Worm (Caenorhabditis elegans) whole organism, late embryonic: ENCODE results near the gene W06D11.5.

Experiments
- K09A11.1 ChIP-seq: sonication (generic microtip); optimal IDR thresholded peaks from 2 replicates; lab custom pipeline; 2017; ENCODE audit warnings: antibody characterized with exemption, mild to moderate bottlenecking, missing genetic modification characterization, missing compliant biosample characterization; ENCODE audit not compliant: insufficient read depth
- ama-1 ChIP-seq: fragments of 150-350 bp; optimal IDR thresholded peaks from 2 replicates; lab custom pipeline; 2014
- ceh-2 ChIP-seq: sonication (generic microtip); optimal IDR thresholded peaks from 2 replicates; lab custom pipeline; 2016; ENCODE audit warnings: missing genotype, missing genetic modification characterization, missing compliant biosample characterization
- ceh-45 ChIP-seq: fragments of 200-800 bp; sonication (Bioruptor generic); IDR thresholded peaks from 2 replicates; pipeline ENCODE4 v1.3.6; 2022; ENCODE audit warnings: missing genetic modification reagents, missing genetic modification characterization, missing compliant biosample characterization
- dve-1 ChIP-seq: sonication (generic microtip); optimal IDR thresholded peaks from 2 replicates; lab custom pipeline; 2017; ENCODE audit warnings: antibody characterized with exemption, mild to moderate bottlenecking, missing genetic modification characterization, missing compliant biosample characterization
- elt-4 ChIP-seq: sonication (generic microtip); optimal IDR thresholded peaks from 2 replicates; lab custom pipeline; 2016; ENCODE audit warnings: missing genetic modification characterization, missing compliant biosample characterization
- fkh-10 ChIP-seq: fragments of 150-350 bp; optimal IDR thresholded peaks from 2 replicates; lab custom pipeline; 2014; ENCODE audit warnings: missing biosample characterization, missing genetic modification reagents, missing genetic modification characterization
- odd-2 ChIP-seq: sonication (generic microtip); optimal IDR thresholded peaks from 2 replicates; lab custom pipeline; 2017; ENCODE audit warnings: antibody characterized with exemption, mild to moderate bottlenecking, missing genetic modification characterization, missing compliant biosample characterization
- tbx-2 ChIP-seq: sonication (generic microtip); optimal IDR thresholded peaks from 2 replicates; lab custom pipeline; 2016; ENCODE audit warnings: missing genetic modification characterization, missing compliant biosample characterization

DNA sequence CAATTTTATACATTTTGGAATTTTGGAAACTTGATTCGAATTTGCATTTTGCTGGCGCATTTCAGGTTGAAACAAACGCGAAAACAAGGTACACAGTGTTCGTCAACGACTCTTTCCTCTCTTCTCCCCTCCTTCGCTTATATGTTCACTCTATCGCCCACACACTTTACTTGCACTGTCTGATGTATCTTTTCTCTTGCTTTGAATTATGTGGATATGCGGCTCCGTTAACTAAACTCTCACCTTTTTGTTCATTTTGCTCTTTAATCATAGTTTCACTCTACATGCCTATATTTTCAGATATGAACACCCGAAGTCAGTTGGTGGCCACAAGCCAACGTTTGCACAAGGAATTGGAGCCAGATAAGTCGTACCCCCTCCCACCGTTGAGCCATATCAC, 5.7 kb upstream of the W06D11.5 start, which contains the start of gene W06D11.1:
- no peak for TF ChIP-seq ceh-2 (tag; lab: Kevin White, UChicago)
- no peak for TF ChIP-seq K09A11.1 (tag; lab: Kevin White, UChicago)
- TF ChIP-seq ceh-45 (GFP tag; lab: Robert Waterston, UW): no peak
- TF ChIP-seq odd-2 (tag; lab: Kevin White, UChicago): no peak
- TF ChIP-seq elt-4 (tag; lab: Kevin White, UChicago): no peak
- no peak for TF ChIP-seq dve-1 (tag; lab: Kevin White, UChicago)
- no peak for TF ChIP-seq ama-1 (lab: Kevin White, UChicago)
- TF ChIP-seq tbx-2 (tag; lab: Kevin White, UChicago): no peak
- TF ChIP-seq fkh-10 (GFP tag; lab: Kevin White, UChicago): no peak
